Worm (Caenorhabditis elegans) whole organism, late embryonic: Measurements from ENCODE around the gene hsd-2.

Experiments used
- C38D4.7 ChIP-seq: fragments of 200-800 bp; sonication (Bioruptor generic); optimal IDR thresholded peaks from 2 replicates; lab custom pipeline; 2018; ENCODE audit warnings: mild to moderate bottlenecking, missing genetic modification characterization, moderate library complexity, missing compliant biosample characterization
- T23F11.4 ChIP-seq: fragments of 200-800 bp; sonication (Bioruptor generic); optimal IDR thresholded peaks from 2 replicates; lab custom pipeline; 2018; ENCODE audit warnings: mild to moderate bottlenecking, missing genetic modification characterization, missing compliant biosample characterization
- ahr-1 ChIP-seq: sonication (generic microtip); optimal IDR thresholded peaks from 2 replicates; lab custom pipeline; 2016; ENCODE audit warnings: missing genetic modification characterization, missing compliant biosample characterization
- ama-1 ChIP-seq: fragments of 150-350 bp; optimal IDR thresholded peaks from 2 replicates; lab custom pipeline; 2014
- che-1 ChIP-seq: sonication (generic microtip); optimal IDR thresholded peaks from 2 replicates; lab custom pipeline; 2016; ENCODE audit warnings: mild to moderate bottlenecking, missing genetic modification characterization, missing compliant biosample characterization
- ets-4 ChIP-seq: sonication (generic microtip); optimal IDR thresholded peaks from 2 replicates; lab custom pipeline; 2016; ENCODE audit warnings: missing genetic modification characterization, missing compliant biosample characterization
- lim-6 ChIP-seq: sonication (generic microtip); optimal IDR thresholded peaks from 2 replicates; lab custom pipeline; 2016; ENCODE audit warnings: missing genetic modification characterization, missing compliant biosample characterization
- nhr-11 ChIP-seq: fragments of 150-350 bp; optimal IDR thresholded peaks from 2 replicates; lab custom pipeline; 2014; ENCODE audit warnings: missing biosample characterization, missing genetic modification characterization
- pqm-1 ChIP-seq: sonication (generic microtip); optimal IDR thresholded peaks from 2 replicates; lab custom pipeline; 2016; ENCODE audit warnings: missing genetic modification characterization, missing compliant biosample characterization
- syd-9 ChIP-seq: sonication (generic microtip); optimal IDR thresholded peaks from 2 replicates; lab custom pipeline; 2016; ENCODE audit warnings: mild to moderate bottlenecking, missing genetic modification characterization, moderate library complexity, missing compliant biosample characterization
- ttx-3 ChIP-seq: sonication (generic microtip); optimal IDR thresholded peaks from 2 replicates; lab custom pipeline; 2016; ENCODE audit warnings: missing genetic modification reagents, missing genetic modification characterization, missing compliant biosample characterization
- unc-3 ChIP-seq, 2 experiments: fragments of 200-800 bp in 1 of 2; sonication (Bioruptor generic) in 1 of 2; sonication (generic microtip) in 1 of 2; conservative IDR thresholded peaks in 1 of 2; optimal IDR thresholded peaks in 1 of 2; 2 replicates each; pipeline versions ENCODE4 v1.3.6 to Lab custom; 2016 to 2022; ENCODE audit warnings: missing compliant biosample characterization in 2 of 2, missing genetic modification characterization in 2 of 2, missing genetic modification reagents in 1 of 2
- unc-55 ChIP-seq: sonication (generic microtip); optimal IDR thresholded peaks from 2 replicates; lab custom pipeline; 2017; ENCODE audit warnings: missing biosample characterization, missing genetic modification reagents, missing genetic modification characterization
- unc-86 ChIP-seq: sonication (generic microtip); optimal IDR thresholded peaks from 2 replicates; lab custom pipeline; 2016; ENCODE audit warnings: missing genetic modification characterization, missing compliant biosample characterization

DNA sequence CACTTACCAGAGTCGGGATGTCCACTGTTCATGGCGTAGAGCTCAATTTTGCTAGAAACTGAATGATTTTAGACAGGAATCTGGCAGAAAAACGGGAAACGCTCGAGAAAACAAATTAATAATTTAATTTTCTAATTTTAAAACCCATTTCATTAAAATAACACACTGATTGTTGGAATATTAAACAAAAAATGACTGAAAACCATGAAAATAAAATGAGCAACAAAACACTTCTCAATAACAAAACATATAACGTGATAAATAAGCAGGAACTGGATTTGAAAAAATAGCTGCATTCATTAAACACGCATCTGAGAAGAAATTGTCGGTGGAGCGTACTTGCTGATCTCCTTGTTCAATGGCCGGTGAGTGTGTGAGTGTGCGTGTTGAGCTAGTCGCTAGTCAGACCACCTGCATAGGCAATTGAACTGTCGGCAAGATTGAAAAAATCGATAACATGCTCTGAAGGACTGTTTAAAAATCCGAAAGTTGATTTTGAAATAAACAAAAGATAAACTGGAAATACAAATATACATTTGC is 7.4 kb upstream of the hsd-2 start, which contains the start of gene ZC8.6:
- TF ChIP-seq ttx-3 (no peak), unc-55 (no peak), T23F11.4 (GFP tag; lab: Kevin White, UChicago) (no peak), che-1 (no peak), lim-6 (tag; lab: Kevin White, UChicago) (no peak), pqm-1 (tag; lab: Kevin White, UChicago) (no peak), nhr-11 (tag; lab: Kevin White, UChicago) (no peak), ahr-1 (tag; lab: Kevin White, UChicago) (no peak), ets-4 (tag; lab: Kevin White, UChicago) (no peak), C38D4.7 (GFP tag; lab: Kevin White, UChicago) (no peak), unc-86 (tag; lab: Kevin White, UChicago) (no peak), ama-1 (lab: Kevin White, UChicago) (no peak), unc-3 (GFP tag; conservative IDR thresholded peaks at IDR 0.05; lab: Robert Waterston, UW) (no peak), unc-3 (tag; optimal IDR thresholded peaks at IDR 0.05; lab: Kevin White, UChicago) (no peak), syd-9 (tag; lab: Kevin White, UChicago) (no peak)
